Worm (Caenorhabditis elegans) whole organism, L1 larva: Measurements from ENCODE around the gene lec-2.

Source experiments
- ama-1 ChIP-seq: fragments of 150-350 bp; optimal IDR thresholded peaks from 2 replicates; lab custom pipeline; 2014
- blmp-1 ChIP-seq: fragments of 150-350 bp; optimal IDR thresholded peaks from 2 replicates; lab custom pipeline; 2014; ENCODE audit warnings: missing biosample characterization, missing genetic modification characterization
- ceh-88 ChIP-seq: fragments of 200-800 bp; sonication (Bioruptor generic); IDR thresholded peaks from 2 replicates; pipeline ENCODE4 v1.3.6; 2022; ENCODE audit warnings: missing genetic modification characterization, missing compliant biosample characterization
- ces-1 ChIP-seq: fragments of 150-350 bp; optimal IDR thresholded peaks from 2 replicates; lab custom pipeline; 2014; ENCODE audit warnings: missing biosample characterization, missing genetic modification reagents, missing genetic modification characterization
- dsc-1 ChIP-seq: sonication (generic microtip); optimal IDR thresholded peaks from 2 replicates; lab custom pipeline; 2016; ENCODE audit warnings: mild to moderate bottlenecking, missing genetic modification characterization, missing compliant biosample characterization
- efl-1 ChIP-seq, 4 experiments: fragments of 150-350 bp; optimal IDR thresholded peaks in 3 of 4; peaks in 1 of 4; 1 replicate in 1 of 4; 2 replicates in 3 of 4; lab custom pipeline; 2014; ENCODE audit warnings: missing biosample characterization in 2 of 4, missing genetic modification characterization in 2 of 4, missing genetic modification reagents in 2 of 4
- egl-27 ChIP-seq, 2 experiments: fragments of 150-350 bp in 1 of 2; sonication (generic microtip); optimal IDR thresholded peaks; 3 replicates each; lab custom pipeline; 2017 to 2018; ENCODE audit warnings: missing biosample characterization in 2 of 2, missing genetic modification characterization in 2 of 2, missing genetic modification reagents in 2 of 2
- elt-3 ChIP-seq, 6 experiments: fragments of 150-350 bp in 1 of 6; sonication (generic microtip); optimal IDR thresholded peaks; 2 replicates each; lab custom pipeline; 2017 to 2018; ENCODE audit warnings: missing biosample characterization in 6 of 6, missing genetic modification characterization in 6 of 6, inconsistent platforms in 1 of 6
- fkh-4 ChIP-seq: sonication (generic microtip); optimal IDR thresholded peaks from 2 replicates; lab custom pipeline; 2016; ENCODE audit warnings: missing compliant biosample characterization, missing genetic modification characterization, borderline replicate concordance
- fkh-8 ChIP-seq: sonication (generic microtip); optimal IDR thresholded peaks from 2 replicates; lab custom pipeline; 2016; ENCODE audit warnings: mild to moderate bottlenecking, missing genetic modification characterization, missing compliant biosample characterization
- fos-1 ChIP-seq: fragments of 150-350 bp; optimal IDR thresholded peaks from 2 replicates; lab custom pipeline; 2014; ENCODE audit warnings: missing biosample characterization, missing genetic modification characterization
- hpl-2 ChIP-seq: fragments of 150-350 bp; optimal IDR thresholded peaks from 2 replicates; lab custom pipeline; 2014; ENCODE audit warnings: missing biosample characterization, missing genetic modification reagents, missing genetic modification characterization
- irx-1 ChIP-seq: sonication (generic microtip); optimal IDR thresholded peaks from 2 replicates; lab custom pipeline; 2016; ENCODE audit warnings: missing genetic modification characterization, missing compliant biosample characterization
- lin-14 ChIP-seq: fragments of 200-800 bp; sonication (Bioruptor generic); optimal IDR thresholded peaks from 2 replicates; lab custom pipeline; 2018; ENCODE audit warnings: mild to moderate bottlenecking, missing genetic modification characterization, moderate library complexity, missing compliant biosample characterization
- lin-35 ChIP-seq, 2 experiments: fragments of 150-350 bp; optimal IDR thresholded peaks; 2 replicates each; lab custom pipeline; 2014; ENCODE audit warnings: missing biosample characterization in 2 of 2, missing genetic modification characterization in 2 of 2, missing genetic modification reagents in 2 of 2
- lir-3 ChIP-seq: sonication (generic microtip); optimal IDR thresholded peaks from 2 replicates; lab custom pipeline; 2016; ENCODE audit warnings: mild to moderate bottlenecking, missing genetic modification characterization, moderate library complexity, missing compliant biosample characterization; ENCODE audit not compliant: poor library complexity
- lsy-2 ChIP-seq, 2 experiments: fragments of 150-350 bp; optimal IDR thresholded peaks; 2 replicates each; lab custom pipeline; 2014; ENCODE audit warnings: missing biosample characterization in 2 of 2, missing genetic modification characterization in 2 of 2
- mef-2 ChIP-seq: fragments of 150-350 bp; optimal IDR thresholded peaks from 2 replicates; lab custom pipeline; 2014; ENCODE audit warnings: missing biosample characterization, missing genetic modification characterization
- nhr-19 ChIP-seq: fragments of 200-800 bp; sonication (Bioruptor generic); conservative IDR thresholded peaks from 2 replicates; pipeline ENCODE4 v1.3.6; 2022; ENCODE audit warnings: missing genetic modification characterization, missing compliant biosample characterization
- nhr-20 ChIP-seq: sonication (generic microtip); optimal IDR thresholded peaks from 2 replicates; lab custom pipeline; 2016; ENCODE audit warnings: mild to moderate bottlenecking, missing genetic modification characterization, missing compliant biosample characterization
- nhr-71 ChIP-seq: sonication (generic microtip); optimal IDR thresholded peaks from 2 replicates; lab custom pipeline; 2016; ENCODE audit warnings: mild to moderate bottlenecking, missing genetic modification characterization, moderate library complexity, missing compliant biosample characterization
- nhr-85 ChIP-seq: sonication (generic microtip); peaks from one replicate; lab custom pipeline; 2016; ENCODE audit warnings: missing genetic modification characterization, inconsistent platforms, missing compliant biosample characterization
- pag-3 ChIP-seq: sonication (generic microtip); optimal IDR thresholded peaks from 2 replicates; lab custom pipeline; 2017; ENCODE audit warnings: missing genetic modification characterization, mild to moderate bottlenecking, missing compliant biosample characterization, antibody characterized with exemption, borderline replicate concordance; ENCODE audit not compliant: insufficient read depth
- pax-3 ChIP-seq: fragments of 200-800 bp; sonication (Bioruptor generic); optimal IDR thresholded peaks from 2 replicates; lab custom pipeline; 2018; ENCODE audit warnings: mild to moderate bottlenecking, missing genetic modification characterization, moderate library complexity, missing compliant biosample characterization
- pqm-1 ChIP-seq: sonication (generic microtip); optimal IDR thresholded peaks from 3 replicates; lab custom pipeline; 2017; ENCODE audit warnings: missing biosample characterization, missing genetic modification characterization
- rnt-1 ChIP-seq: sonication (generic microtip); optimal IDR thresholded peaks from 2 replicates; lab custom pipeline; 2016; ENCODE audit warnings: mild to moderate bottlenecking, missing genetic modification characterization, moderate library complexity, missing compliant biosample characterization
- snpc-4 ChIP-seq: fragments of 150-350 bp; optimal IDR thresholded peaks from 2 replicates; lab custom pipeline; 2014; ENCODE audit warnings: missing biosample characterization, missing genetic modification characterization
- snu-23 ChIP-seq: sonication (generic microtip); optimal IDR thresholded peaks from 2 replicates; lab custom pipeline; 2016; ENCODE audit warnings: missing genetic modification characterization, missing compliant biosample characterization
- tbx-2 ChIP-seq: sonication (generic microtip); optimal IDR thresholded peaks from 2 replicates; lab custom pipeline; 2016; ENCODE audit warnings: missing genetic modification characterization, missing compliant biosample characterization
- unc-130 ChIP-seq: fragments of 150-350 bp; optimal IDR thresholded peaks from 2 replicates; lab custom pipeline; 2017; ENCODE audit warnings: missing biosample characterization, missing genetic modification characterization, inconsistent platforms
- unc-30 ChIP-seq: sonication (generic microtip); optimal IDR thresholded peaks from 2 replicates; lab custom pipeline; 2017; ENCODE audit warnings: missing biosample characterization, missing genetic modification characterization
- unc-62 ChIP-seq: fragments of 150-350 bp; optimal IDR thresholded peaks from 2 replicates; lab custom pipeline; 2014; ENCODE audit warnings: missing biosample characterization, missing genetic modification reagents, missing genetic modification characterization
- unc-86 ChIP-seq: sonication (generic microtip); optimal IDR thresholded peaks from 2 replicates; lab custom pipeline; 2016; ENCODE audit warnings: missing genetic modification characterization, missing compliant biosample characterization
- ztf-11 ChIP-seq, 2 experiments: sonication (generic microtip); optimal IDR thresholded peaks; 2 replicates each; lab custom pipeline; 2016 to 2017; ENCODE audit warnings: missing genetic modification characterization in 2 of 2, missing biosample characterization in 1 of 2, missing compliant biosample characterization in 1 of 2

lec-2 gene

ce11 chrII:10017528-10017927 lies 1.5 kb upstream of the lec-2 start:
- no peak for TF ChIP-seq unc-62 (GFP tag; lab: Kevin White, UChicago)
- TF ChIP-seq lsy-2 (tag; optimal IDR thresholded peaks at IDR 0.05; lab: Kevin White, UChicago): no peak
- no peak for TF ChIP-seq lir-3 (tag; lab: Kevin White, UChicago)
- TF ChIP-seq fkh-8: no peak
- TF ChIP-seq unc-86 (tag; lab: Kevin White, UChicago): no peak
- peak; percentile 59 for TF ChIP-seq blmp-1
- TF ChIP-seq pax-3 (tag; lab: Kevin White, UChicago): no peak
- TF ChIP-seq hpl-2: no peak
- no peak for TF ChIP-seq efl-1 (optimal IDR thresholded peaks at IDR 0.05; lab: Kevin White, UChicago)
- no peak for TF ChIP-seq efl-1 (GFP tag; optimal IDR thresholded peaks at IDR 0.05 in 1 of 2; lab: Kevin White, UChicago)
- TF ChIP-seq snpc-4 (tag; lab: Kevin White, UChicago): no peak
- TF ChIP-seq snu-23 (GFP tag; lab: Kevin White, UChicago): no peak
- TF ChIP-seq unc-30 (tag; lab: Kevin White, UChicago): no peak
- no peak for TF ChIP-seq nhr-71 (tag; lab: Kevin White, UChicago)
- no peak for TF ChIP-seq ceh-88
- TF ChIP-seq dsc-1 (tag; lab: Kevin White, UChicago): peak; percentile 13
- peak in 1 of 2 experiments; percentile 39 for TF ChIP-seq lin-35 (GFP tag; optimal IDR thresholded peaks at IDR 0.05; lab: Kevin White, UChicago)

DNA sequence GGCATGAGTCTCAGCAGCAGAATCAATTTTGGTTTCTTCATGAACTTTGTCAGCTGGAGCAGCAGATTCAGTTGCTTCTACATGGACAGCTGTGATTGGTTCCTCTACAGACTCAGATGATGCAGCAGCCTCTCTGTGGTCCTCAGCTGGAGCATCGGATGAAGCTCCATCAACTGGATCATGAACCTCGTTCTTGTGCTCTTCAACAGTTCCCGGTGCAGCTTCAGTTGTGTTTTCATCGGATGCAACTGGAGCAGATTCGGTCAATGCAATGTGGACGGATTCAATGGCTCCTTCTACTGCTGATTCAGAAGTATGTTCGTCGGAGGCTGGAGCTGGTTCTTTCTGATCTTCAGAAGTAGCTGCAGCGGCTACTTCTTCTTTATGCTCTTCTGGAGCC lies 1.6 kb downstream of the lec-2 start:
- no peak for TF ChIP-seq pag-3
- TF ChIP-seq egl-27 (tag; optimal IDR thresholded peaks at IDR 0.05; lab: Kevin White, UChicago): no peak
- no peak for TF ChIP-seq fkh-4 (tag; lab: Kevin White, UChicago)
- TF ChIP-seq ama-1: no peak
- TF ChIP-seq efl-1 (optimal IDR thresholded peaks at IDR 0.05; lab: Kevin White, UChicago): no peak
- TF ChIP-seq efl-1 (GFP tag; optimal IDR thresholded peaks at IDR 0.05 in 1 of 2; lab: Kevin White, UChicago): peak in 1 of 2 experiments; percentile 92
- TF ChIP-seq tbx-2: no peak
- no peak for TF ChIP-seq pqm-1
- TF ChIP-seq fkh-8: no peak

ce11 chrII:10012490-10012889 lies 3.5 kb downstream of the lec-2 start:
- TF ChIP-seq ces-1 (GFP tag; lab: Kevin White, UChicago): no peak
- TF ChIP-seq lsy-2 (tag; optimal IDR thresholded peaks at IDR 0.05; lab: Kevin White, UChicago): peak in 1 of 2 experiments; percentile 36
- peak; percentile 18 for TF ChIP-seq nhr-71 (tag; lab: Kevin White, UChicago)
- TF ChIP-seq nhr-19: no peak
- TF ChIP-seq lin-14 (GFP tag; lab: Kevin White, UChicago): peak; percentile 55
- TF ChIP-seq elt-3 (tag; optimal IDR thresholded peaks at IDR 0.05; lab: Kevin White, UChicago): no peak
- TF ChIP-seq irx-1 (tag; lab: Kevin White, UChicago): no peak
- TF ChIP-seq efl-1 (optimal IDR thresholded peaks at IDR 0.05; lab: Kevin White, UChicago): no peak
- TF ChIP-seq efl-1 (GFP tag; optimal IDR thresholded peaks at IDR 0.05 in 1 of 2; lab: Kevin White, UChicago): peak in 1 of 2 experiments; percentile 88
- peak; percentile 27 for TF ChIP-seq rnt-1 (tag; lab: Kevin White, UChicago)
- peak; percentile 44 for TF ChIP-seq unc-130 (tag; lab: Kevin White, UChicago)
- no peak for TF ChIP-seq fos-1 (tag; lab: Kevin White, UChicago)
- no peak for TF ChIP-seq mef-2 (tag; lab: Kevin White, UChicago)
- peak; percentile 13 for TF ChIP-seq blmp-1
- TF ChIP-seq ztf-11 (tag; optimal IDR thresholded peaks at IDR 0.05; lab: Kevin White, UChicago): no peak

DNA sequence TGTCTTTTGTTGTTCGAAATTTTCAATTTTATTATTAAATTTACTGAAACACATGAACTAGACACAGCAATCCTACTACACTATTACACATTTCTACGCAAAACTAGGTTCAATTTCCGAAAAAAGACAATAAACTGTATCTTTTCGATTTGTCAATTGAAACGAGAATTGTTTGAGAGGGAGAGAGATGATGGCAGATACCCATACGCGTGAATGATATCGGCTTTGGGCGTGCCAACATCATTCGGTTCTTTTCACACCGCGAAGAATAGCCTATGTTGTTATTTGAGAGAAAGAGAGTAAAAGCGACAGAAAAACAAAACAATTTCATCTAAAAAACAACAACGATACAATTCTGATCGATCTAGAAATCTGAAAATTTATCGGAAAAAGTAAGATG lies 4.2 kb downstream of the lec-2 start:
- TF ChIP-seq pqm-1 (no peak), nhr-85 (tag; lab: Kevin White, UChicago) (peak; percentile 3), ces-1 (GFP tag; lab: Kevin White, UChicago) (no peak), nhr-20 (tag; lab: Kevin White, UChicago) (peak; percentile 26), efl-1 (optimal IDR thresholded peaks at IDR 0.05; lab: Kevin White, UChicago) (no peak), efl-1 (GFP tag; optimal IDR thresholded peaks at IDR 0.05 in 1 of 2; lab: Kevin White, UChicago) (peak in 1 of 2 experiments; percentile 81), blmp-1 (peak; percentile 52), snu-23 (GFP tag; lab: Kevin White, UChicago) (peak; percentile 4), elt-3 (tag; optimal IDR thresholded peaks at IDR 0.05; lab: Kevin White, UChicago) (peak in 1 of 6 experiments; percentile 44), lin-14 (GFP tag; lab: Kevin White, UChicago) (peak; percentile 39)
